Fruit fly (Drosophila melanogaster) whole organism, embryonic: ENCODE measurements around the gene Gr63a.

Source experiments
- Aef1 ChIP-seq: fragments of 200-800 bp; sonication (Bioruptor generic); IDR thresholded peaks from 3 replicates; pipeline ENCODE4 v1.3.6; 2022; ENCODE audit warnings: missing biosample characterization, missing genetic modification characterization
- Atf3 ChIP-seq: fragments of 200-800 bp; sonication (Bioruptor generic); optimal IDR thresholded peaks from 3 replicates; lab custom pipeline; 2016; ENCODE audit warnings: missing biosample characterization, missing genetic modification characterization
- CG10209 ChIP-seq: fragments of 200-800 bp; sonication (Bioruptor generic); optimal IDR thresholded peaks from 3 replicates; lab custom pipeline; 2017; ENCODE audit warnings: missing biosample characterization, mild to moderate bottlenecking, missing genetic modification characterization, missing genetic modification reagents
- CG10274 ChIP-seq: fragments of 200-800 bp; sonication (Bioruptor generic); optimal IDR thresholded peaks from 3 replicates; lab custom pipeline; 2017; ENCODE audit warnings: missing biosample characterization, mild to moderate bottlenecking, missing genetic modification characterization
- CG10959 ChIP-seq: fragments of 200-800 bp; sonication (Bioruptor generic); IDR thresholded peaks from 2 replicates; pipeline ENCODE4 v1.3.6; 2022; ENCODE audit warnings: missing biosample characterization, missing genetic modification characterization
- CG11695 ChIP-seq: fragments of 200-800 bp; sonication (Bioruptor generic); IDR thresholded peaks from 3 replicates; pipeline ENCODE4 v1.3.6; 2022; ENCODE audit warnings: missing biosample characterization, missing genetic modification characterization
- CG12391 ChIP-seq: fragments of 200-800 bp; sonication (Bioruptor generic); optimal IDR thresholded peaks from 3 replicates; lab custom pipeline; 2018; ENCODE audit warnings: missing biosample characterization, mild to moderate bottlenecking, missing genetic modification characterization, moderate library complexity
- CG12744 ChIP-seq: fragments of 200-800 bp; sonication (Bioruptor generic); optimal IDR thresholded peaks from 2 replicates; lab custom pipeline; 2016; ENCODE audit warnings: missing biosample characterization, missing genetic modification characterization
- CG13287 ChIP-seq: fragments of 200-800 bp; sonication (Bioruptor generic); IDR thresholded peaks from 2 replicates; pipeline ENCODE4 v1.3.6; 2022; ENCODE audit warnings: missing biosample characterization, missing genetic modification characterization; ENCODE audit not compliant: partially characterized antibody
- CG13424 ChIP-seq: fragments of 200-800 bp; sonication (Bioruptor generic); optimal IDR thresholded peaks from 2 replicates; lab custom pipeline; 2019; ENCODE audit warnings: missing biosample characterization, mild to moderate bottlenecking, missing genetic modification characterization, moderate library complexity
- CG17568 ChIP-seq: fragments of 200-800 bp; sonication (Bioruptor generic); optimal IDR thresholded peaks from 2 replicates; lab custom pipeline; 2018; ENCODE audit warnings: missing biosample characterization, mild to moderate bottlenecking, missing genetic modification characterization, moderate library complexity
- CG2120 ChIP-seq: fragments of 200-800 bp; sonication (Bioruptor generic); optimal IDR thresholded peaks from 3 replicates; lab custom pipeline; 2016; ENCODE audit warnings: missing biosample characterization, missing genetic modification characterization
- CG2202 ChIP-seq: fragments of 200-800 bp; sonication (Bioruptor generic); optimal IDR thresholded peaks from 2 replicates; lab custom pipeline; 2018; ENCODE audit warnings: missing biosample characterization, mild to moderate bottlenecking, missing genetic modification characterization
- CG6254 ChIP-seq: fragments of 200-800 bp; sonication (Bioruptor generic); optimal IDR thresholded peaks from 3 replicates; lab custom pipeline; 2017; ENCODE audit warnings: mild to moderate bottlenecking, missing biosample characterization, missing genetic modification reagents, missing genetic modification characterization
- CG6813 ChIP-seq: fragments of 200-800 bp; sonication (Bioruptor generic); optimal IDR thresholded peaks from 2 replicates; lab custom pipeline; 2017; ENCODE audit warnings: missing biosample characterization, missing genetic modification characterization, mild to moderate bottlenecking, moderate library complexity, missing genetic modification reagents
- CG7745 ChIP-seq: fragments of 200-800 bp; sonication (Bioruptor generic); optimal IDR thresholded peaks from 2 replicates; lab custom pipeline; 2018; ENCODE audit warnings: missing biosample characterization, mild to moderate bottlenecking, missing genetic modification characterization, moderate library complexity
- CG8281 ChIP-seq: fragments of 200-800 bp; sonication (Bioruptor generic); optimal IDR thresholded peaks from 2 replicates; lab custom pipeline; 2018; ENCODE audit warnings: missing biosample characterization, mild to moderate bottlenecking, missing genetic modification characterization, moderate library complexity
- CG8290 ChIP-seq, 3 experiments: fragments of 200-800 bp; sonication (Bioruptor generic); optimal IDR thresholded peaks; 2 replicates each; lab custom pipeline; 2016 to 2019; ENCODE audit warnings: missing biosample characterization in 3 of 3, missing genetic modification characterization in 3 of 3, mild to moderate bottlenecking in 2 of 3, moderate library complexity in 1 of 3
- CG9797 ChIP-seq: fragments of 200-800 bp; sonication (Bioruptor generic); optimal IDR thresholded peaks from 3 replicates; lab custom pipeline; 2018; ENCODE audit warnings: missing biosample characterization, mild to moderate bottlenecking, missing genetic modification characterization
- CkIIα-i1 ChIP-seq: fragments of 200-800 bp; sonication (Bioruptor generic); IDR thresholded peaks from 2 replicates; pipeline ENCODE4 v1.3.6; 2022; ENCODE audit warnings: missing biosample characterization, missing genetic modification characterization
- Dad ChIP-seq: fragments of 200-800 bp; sonication (Bioruptor generic); optimal IDR thresholded peaks from 3 replicates; lab custom pipeline; 2016; ENCODE audit warnings: missing biosample characterization, missing genetic modification characterization
- Dbx ChIP-seq: fragments of 200-800 bp; sonication (Bioruptor generic); IDR thresholded peaks from 3 replicates; pipeline ENCODE4 v1.3.6; 2022; ENCODE audit warnings: missing biosample characterization, missing genetic modification characterization
- Doc3 ChIP-seq: fragments of 200-800 bp; sonication (Bioruptor generic); IDR thresholded peaks from 3 replicates; pipeline ENCODE4 v1.3.6; 2022; ENCODE audit warnings: missing biosample characterization, missing genetic modification characterization; ENCODE audit not compliant: partially characterized antibody
- Hmr ChIP-seq: fragments of 200-800 bp; sonication (Bioruptor generic); optimal IDR thresholded peaks from 3 replicates; lab custom pipeline; 2017; ENCODE audit warnings: mild to moderate bottlenecking, missing biosample characterization, missing genetic modification reagents, missing genetic modification characterization
- Mes4 ChIP-seq: fragments of 200-800 bp; sonication (Bioruptor generic); optimal IDR thresholded peaks from 2 replicates; lab custom pipeline; 2016; ENCODE audit warnings: missing biosample characterization, missing genetic modification characterization
- Oli ChIP-seq: fragments of 200-800 bp; sonication (Bioruptor generic); optimal IDR thresholded peaks from 2 replicates; lab custom pipeline; 2018; ENCODE audit warnings: missing biosample characterization, mild to moderate bottlenecking, missing genetic modification characterization, moderate library complexity
- PHDP ChIP-seq: fragments of 200-800 bp; sonication (Bioruptor generic); optimal IDR thresholded peaks from 3 replicates; lab custom pipeline; 2018; ENCODE audit warnings: missing biosample characterization, mild to moderate bottlenecking, missing genetic modification characterization, moderate library complexity
- Poxn ChIP-seq: fragments of 200-800 bp; sonication (Bioruptor generic); IDR thresholded peaks from 2 replicates; pipeline ENCODE4 v1.3.6; 2022; ENCODE audit warnings: missing biosample characterization, missing genetic modification characterization
- Sox102F ChIP-seq: fragments of 200-800 bp; sonication (Bioruptor generic); optimal IDR thresholded peaks from 2 replicates; lab custom pipeline; 2018; ENCODE audit warnings: missing biosample characterization, mild to moderate bottlenecking, missing genetic modification characterization, moderate library complexity
- Usf ChIP-seq: fragments of 200-800 bp; sonication (Bioruptor generic); optimal IDR thresholded peaks from 2 replicates; lab custom pipeline; 2017; ENCODE audit warnings: missing genotype, missing biosample characterization, missing genetic modification characterization
- Xrp1 ChIP-seq: fragments of 200-800 bp; sonication (Bioruptor generic); IDR thresholded peaks from 2 replicates; pipeline ENCODE4 v1.3.6; 2022; ENCODE audit warnings: missing biosample characterization, missing genetic modification characterization
- YL-1 ChIP-seq: fragments of 200-800 bp; sonication (Bioruptor generic); optimal IDR thresholded peaks from 3 replicates; lab custom pipeline; 2017; ENCODE audit warnings: missing biosample characterization, mild to moderate bottlenecking, missing genetic modification characterization
- emc ChIP-seq: fragments of 200-800 bp; sonication (Bioruptor generic); optimal IDR thresholded peaks from 2 replicates; lab custom pipeline; 2016; ENCODE audit warnings: missing biosample characterization, missing genetic modification characterization
- exex ChIP-seq: fragments of 200-800 bp; sonication (Bioruptor generic); optimal IDR thresholded peaks from 4 replicates; lab custom pipeline; 2018; ENCODE audit warnings: missing biosample characterization, mild to moderate bottlenecking, missing genetic modification characterization, moderate library complexity
- fd102C ChIP-seq: fragments of 200-800 bp; sonication (Bioruptor generic); optimal IDR thresholded peaks from 2 replicates; lab custom pipeline; 2018; ENCODE audit warnings: missing biosample characterization, mild to moderate bottlenecking, missing genetic modification characterization, moderate library complexity
- gfzf ChIP-seq: fragments of 200-800 bp; sonication (Bioruptor generic); optimal IDR thresholded peaks from 2 replicates; lab custom pipeline; 2016; ENCODE audit warnings: missing biosample characterization, mild to moderate bottlenecking, missing genetic modification characterization, moderate library complexity
- h ChIP-seq: fragments of >200 bp; optimal IDR thresholded peaks from 2 replicates; lab custom pipeline; 2017
- jigr1 ChIP-seq: fragments of 200-800 bp; sonication (Bioruptor generic); IDR thresholded peaks from 3 replicates; pipeline ENCODE4 v1.3.6; 2022; ENCODE audit warnings: missing biosample characterization, missing genetic modification characterization
- jumu ChIP-seq: fragments of 200-800 bp; sonication (Bioruptor generic); optimal IDR thresholded peaks from 3 replicates; lab custom pipeline; 2016; ENCODE audit warnings: missing biosample characterization, missing genetic modification characterization
- kah ChIP-seq: fragments of 200-800 bp; sonication (Bioruptor generic); optimal IDR thresholded peaks from 2 replicates; lab custom pipeline; 2018; ENCODE audit warnings: missing biosample characterization, mild to moderate bottlenecking, missing genetic modification characterization
- maf-S ChIP-seq: fragments of 200-800 bp; sonication (Bioruptor generic); optimal IDR thresholded peaks from 2 replicates; lab custom pipeline; 2016; ENCODE audit warnings: missing biosample characterization, missing genetic modification characterization
- org-1 ChIP-seq: fragments of 200-800 bp; sonication (Bioruptor generic); optimal IDR thresholded peaks from 2 replicates; lab custom pipeline; 2017; ENCODE audit warnings: missing biosample characterization, missing genetic modification characterization
- peb ChIP-seq: fragments of 200-800 bp; sonication (Bioruptor generic); IDR thresholded peaks from 2 replicates; pipeline ENCODE4 v1.3.6; 2022; ENCODE audit warnings: missing biosample characterization, missing genetic modification characterization
- pfk ChIP-seq: fragments of 200-800 bp; sonication (Bioruptor generic); optimal IDR thresholded peaks from 2 replicates; lab custom pipeline; 2018; ENCODE audit warnings: missing biosample characterization, mild to moderate bottlenecking, missing genetic modification characterization, moderate library complexity
- phol ChIP-seq: fragments of 200-800 bp; sonication (Bioruptor generic); optimal IDR thresholded peaks from 3 replicates; lab custom pipeline; 2018; ENCODE audit warnings: missing biosample characterization, mild to moderate bottlenecking, missing genetic modification characterization, moderate library complexity
- pum ChIP-seq: fragments of 200-800 bp; sonication (Bioruptor generic); optimal IDR thresholded peaks from 2 replicates; lab custom pipeline; 2016; ENCODE audit warnings: missing biosample characterization, missing genetic modification characterization
- sd ChIP-seq: fragments of 200-800 bp; sonication (Bioruptor generic); optimal IDR thresholded peaks from 3 replicates; lab custom pipeline; 2018; ENCODE audit warnings: missing biosample characterization, mild to moderate bottlenecking, missing genetic modification characterization, moderate library complexity

Gene Gr63a

dm6 chr3L:3928943-3929785 lies 32.8 kb upstream of the Gr63a start (continued):
- TF ChIP-seq fd102C (GFP tag; lab: Kevin White, UChicago) (no peak), CG13287 (GFP tag; lab: Robert Waterston, UW) (no peak), org-1 (no peak), Doc3 (GFP tag; lab: Robert Waterston, UW) (no peak), CG8281 (tag; lab: Kevin White, UChicago) (peak; percentile 97), pum (GFP tag; lab: Kevin White, UChicago) (no peak), CG7745 (tag; lab: Kevin White, UChicago) (no peak), kah (no peak), CG13424 (tag; lab: Kevin White, UChicago) (no peak), CG12744 (GFP tag; lab: Kevin White, UChicago) (no peak), maf-S (GFP tag; lab: Kevin White, UChicago) (no peak), YL-1 (GFP tag; lab: Kevin White, UChicago) (no peak), peb (GFP tag; lab: Robert Waterston, UW) (no peak), sd (tag; lab: Kevin White, UChicago) (peak; percentile 89), Oli (no peak), exex (tag; lab: Kevin White, UChicago) (peak; percentile 82), CG10209 (GFP tag; lab: Kevin White, UChicago) (no peak), h (no peak), CkIIα-i1 (no peak), CG2120 (GFP tag; lab: Kevin White, UChicago) (no peak), CG11695 (GFP tag; lab: Robert Waterston, UW) (no peak), CG17568 (no peak), Xrp1 (GFP tag; lab: Robert Waterston, UW) (no peak), jigr1 (GFP tag; lab: Robert Waterston, UW) (no peak), Dbx (GFP tag; lab: Robert Waterston, UW) (no peak), CG12391 (tag; lab: Kevin White, UChicago) (no peak), phol (tag; lab: Kevin White, UChicago) (no peak), CG8290 (GFP tag; optimal IDR thresholded peaks at IDR 0.05; lab: Kevin White, UChicago) (no peak), CG8290 (tag; optimal IDR thresholded peaks at IDR 0.05; lab: Kevin White, UChicago) (peak in 1 of 2 experiments; percentile 43), jumu (GFP tag; lab: Kevin White, UChicago) (no peak), CG6813 (GFP tag; lab: Kevin White, UChicago) (no peak), Usf (GFP tag; lab: Kevin White, UChicago) (no peak), gfzf (GFP tag; lab: Kevin White, UChicago) (no peak), PHDP (tag; lab: Kevin White, UChicago) (no peak)

dm6 chr3L:3928205-3928942 lies 32.0 kb upstream of the Gr63a start:
- TF ChIP-seq CG2202 (peak; percentile 5), Doc3 (GFP tag; lab: Robert Waterston, UW) (no peak), CG10274 (peak; percentile 65), CG6254 (peak; percentile 47), Aef1 (GFP tag; lab: Robert Waterston, UW) (peak; percentile 87), pfk (no peak), Hmr (GFP tag; lab: Kevin White, UChicago) (peak; percentile 92), emc (GFP tag; lab: Kevin White, UChicago) (peak; percentile 87), Sox102F (GFP tag; lab: Kevin White, UChicago) (peak; percentile 87), CG10959 (GFP tag; lab: Robert Waterston, UW) (peak; percentile 47; the same call in 1 of the 2 replicates), CG9797 (GFP tag; lab: Kevin White, UChicago) (no peak), Mes4 (GFP tag; lab: Kevin White, UChicago) (peak; percentile 78), Usf (GFP tag; lab: Kevin White, UChicago) (peak; percentile 74), Atf3 (GFP tag; lab: Kevin White, UChicago) (peak; percentile 64), Dad (GFP tag; lab: Kevin White, UChicago) (peak; percentile 72), Poxn (peak; percentile 87)
